Fruit fly (Drosophila melanogaster) whole organism, embryonic: ENCODE measurements around the gene CG10470.

Experiments used
- ATbp ChIP-seq: fragments of 200-800 bp; sonication (Bioruptor generic); optimal IDR thresholded peaks from 2 replicates; lab custom pipeline; 2017; ENCODE audit warnings: missing biosample characterization, mild to moderate bottlenecking, missing genetic modification characterization, missing genetic modification reagents
- C15 ChIP-seq: fragments of 200-800 bp; sonication (Bioruptor generic); IDR thresholded peaks from 3 replicates; pipeline ENCODE4 v1.3.6; 2022; ENCODE audit warnings: missing biosample characterization, missing genetic modification characterization
- CG12155 ChIP-seq: fragments of 200-800 bp; sonication (Bioruptor generic); optimal IDR thresholded peaks from 3 replicates; lab custom pipeline; 2016; ENCODE audit warnings: missing biosample characterization, missing genetic modification characterization
- CG13123 ChIP-seq: fragments of 200-800 bp; sonication (Bioruptor generic); optimal IDR thresholded peaks from 2 replicates; lab custom pipeline; 2016; ENCODE audit warnings: missing biosample characterization, missing genetic modification characterization
- CG13624 ChIP-seq: fragments of 200-800 bp; sonication (Bioruptor generic); optimal IDR thresholded peaks from 2 replicates; lab custom pipeline; 2016; ENCODE audit warnings: missing biosample characterization, missing genetic modification characterization
- CG14860 ChIP-seq: fragments of 200-800 bp; sonication (Bioruptor generic); IDR thresholded peaks from 3 replicates; pipeline ENCODE4 v1.3.6; 2022; ENCODE audit warnings: missing biosample characterization, missing genetic modification characterization; ENCODE audit not compliant: partially characterized antibody
- CG14965 ChIP-seq: fragments of 200-800 bp; sonication (Bioruptor generic); optimal IDR thresholded peaks from 2 replicates; lab custom pipeline; 2016; ENCODE audit warnings: missing biosample characterization, missing genetic modification characterization, borderline replicate concordance
- CG15696 ChIP-seq: fragments of 200-800 bp; sonication (Bioruptor generic); optimal IDR thresholded peaks from 2 replicates; lab custom pipeline; 2019; ENCODE audit warnings: missing biosample characterization, mild to moderate bottlenecking, missing genetic modification characterization, moderate library complexity
- CG16779 ChIP-seq: fragments of 200-800 bp; sonication (Bioruptor generic); IDR thresholded peaks from 2 replicates; pipeline ENCODE4 v1.3.6; 2022; ENCODE audit warnings: missing biosample characterization, missing genetic modification characterization
- CG17361 ChIP-seq: fragments of 200-800 bp; sonication (Bioruptor generic); IDR thresholded peaks from 3 replicates; pipeline ENCODE4 v1.3.6; 2022; ENCODE audit warnings: missing biosample characterization, missing genetic modification characterization
- CG1832 ChIP-seq: fragments of 200-800 bp; sonication (Bioruptor generic); optimal IDR thresholded peaks from 2 replicates; lab custom pipeline; 2017; ENCODE audit warnings: missing biosample characterization, mild to moderate bottlenecking, missing genetic modification characterization, inconsistent platforms
- CG34422 ChIP-seq: fragments of 200-800 bp; sonication (Bioruptor generic); IDR thresholded peaks from 3 replicates; pipeline ENCODE4 v1.3.6; 2022; ENCODE audit warnings: missing biosample characterization, missing genetic modification characterization
- CG4360 ChIP-seq: fragments of 200-800 bp; sonication (Bioruptor generic); IDR thresholded peaks from 2 replicates; pipeline ENCODE4 v1.3.6; 2022; ENCODE audit warnings: missing biosample characterization, missing genetic modification characterization
- CG4617 ChIP-seq: fragments of 200-800 bp; sonication (Bioruptor generic); optimal IDR thresholded peaks from 3 replicates; lab custom pipeline; 2016; ENCODE audit warnings: missing biosample characterization, missing genetic modification characterization, borderline replicate concordance
- CG5180 ChIP-seq: fragments of 200-800 bp; sonication (Bioruptor generic); optimal IDR thresholded peaks from 3 replicates; lab custom pipeline; 2017; ENCODE audit warnings: missing biosample characterization, missing genetic modification characterization, mild to moderate bottlenecking, moderate library complexity, missing genetic modification reagents
- CG7556 ChIP-seq: fragments of 200-800 bp; sonication (Bioruptor generic); optimal IDR thresholded peaks from 2 replicates; lab custom pipeline; 2017; ENCODE audit warnings: missing biosample characterization, mild to moderate bottlenecking, missing genetic modification characterization
- CG7987 ChIP-seq: fragments of 200-800 bp; sonication (Bioruptor generic); optimal IDR thresholded peaks from 2 replicates; lab custom pipeline; 2018; ENCODE audit warnings: missing biosample characterization, mild to moderate bottlenecking, missing genetic modification characterization, moderate library complexity
- CG8765 ChIP-seq: fragments of 200-800 bp; sonication (Bioruptor generic); IDR thresholded peaks from 2 replicates; pipeline ENCODE4 v1.3.6; 2022; ENCODE audit warnings: missing biosample characterization, missing genetic modification characterization
- Camta ChIP-seq: fragments of 200-800 bp; sonication (Bioruptor generic); optimal IDR thresholded peaks from 2 replicates; lab custom pipeline; 2016; ENCODE audit warnings: missing biosample characterization, missing genetic modification characterization
- Chrac-16 ChIP-seq: fragments of 200-800 bp; sonication (Bioruptor generic); optimal IDR thresholded peaks from 3 replicates; lab custom pipeline; 2016; ENCODE audit warnings: missing biosample characterization, missing genetic modification characterization
- Dek ChIP-seq: fragments of 200-800 bp; sonication (Bioruptor generic); optimal IDR thresholded peaks from 3 replicates; lab custom pipeline; 2019; ENCODE audit warnings: missing biosample characterization, mild to moderate bottlenecking, missing genetic modification characterization, moderate library complexity
- E2f1 ChIP-seq: fragments of 200-800 bp; sonication (Bioruptor generic); IDR thresholded peaks from 2 replicates; pipeline ENCODE4 v1.3.6; 2022; ENCODE audit warnings: missing biosample characterization, missing genetic modification characterization
- HLHmδ ChIP-seq: fragments of 200-800 bp; sonication (Bioruptor generic); optimal IDR thresholded peaks from 2 replicates; lab custom pipeline; 2018; ENCODE audit warnings: missing biosample characterization, mild to moderate bottlenecking, missing genetic modification characterization, moderate library complexity
- Hr39 ChIP-seq: fragments of >200 bp; optimal IDR thresholded peaks from 2 replicates; lab custom pipeline; 2017
- NC2α ChIP-seq: fragments of 200-800 bp; sonication (Bioruptor generic); optimal IDR thresholded peaks from 2 replicates; lab custom pipeline; 2016; ENCODE audit warnings: missing biosample characterization, missing genetic modification characterization
- Nf-YC ChIP-seq: fragments of 200-800 bp; optimal IDR thresholded peaks from 3 replicates; lab custom pipeline; 2019; ENCODE audit warnings: missing biosample characterization, mild to moderate bottlenecking, missing genetic modification characterization, moderate library complexity
- Taf1 ChIP-seq: fragments of 200-800 bp; sonication (Bioruptor generic); IDR thresholded peaks from 2 replicates; pipeline ENCODE4 v1.3.6; 2022; ENCODE audit warnings: missing biosample characterization, missing genetic modification characterization
- ab ChIP-seq: fragments of 200-800 bp; sonication (Bioruptor generic); optimal IDR thresholded peaks from 2 replicates; lab custom pipeline; 2016; ENCODE audit warnings: missing biosample characterization, missing genetic modification characterization
- amos ChIP-seq: fragments of 200-800 bp; sonication (Bioruptor generic); IDR thresholded peaks from 2 replicates; pipeline ENCODE4 v1.3.6; 2022; ENCODE audit warnings: missing biosample characterization, missing genetic modification characterization; ENCODE audit not compliant: partially characterized antibody
- btn ChIP-seq: fragments of 200-800 bp; sonication (Bioruptor generic); optimal IDR thresholded peaks from 2 replicates; lab custom pipeline; 2016; ENCODE audit warnings: missing biosample characterization, missing genetic modification characterization
- chm ChIP-seq: fragments of 200-800 bp; sonication (Bioruptor generic); IDR thresholded peaks from 2 replicates; pipeline ENCODE4 v1.3.6; 2022; ENCODE audit warnings: missing biosample characterization, missing genetic modification characterization
- croc ChIP-seq: fragments of 200-800 bp; sonication (Bioruptor generic); conservative IDR thresholded peaks from 3 replicates; pipeline ENCODE4 v1.3.6; 2022; ENCODE audit warnings: missing biosample characterization, missing genetic modification characterization
- ewg ChIP-seq: fragments of 200-800 bp; sonication (Bioruptor generic); optimal IDR thresholded peaks from 3 replicates; lab custom pipeline; 2017; ENCODE audit warnings: mild to moderate bottlenecking, missing biosample characterization, missing genetic modification reagents, missing genetic modification characterization
- eyg ChIP-seq: fragments of 200-800 bp; sonication (Bioruptor generic); optimal IDR thresholded peaks from 3 replicates; lab custom pipeline; 2016; ENCODE audit warnings: missing biosample characterization, missing genetic modification characterization
- ind ChIP-seq: fragments of 200-800 bp; sonication (Bioruptor generic); optimal IDR thresholded peaks from 3 replicates; lab custom pipeline; 2016; ENCODE audit warnings: missing biosample characterization, missing genetic modification characterization
- jumu ChIP-seq: fragments of 200-800 bp; sonication (Bioruptor generic); optimal IDR thresholded peaks from 3 replicates; lab custom pipeline; 2016; ENCODE audit warnings: missing biosample characterization, missing genetic modification characterization
- lbe ChIP-seq: fragments of 200-800 bp; sonication (Bioruptor generic); optimal IDR thresholded peaks from 2 replicates; lab custom pipeline; 2016; ENCODE audit warnings: missing biosample characterization, mild to moderate bottlenecking, missing genetic modification characterization
- lmd ChIP-seq: fragments of 200-800 bp; sonication (Bioruptor generic); IDR thresholded peaks from 2 replicates; pipeline ENCODE4 v1.3.6; 2022; ENCODE audit warnings: missing biosample characterization, missing genetic modification characterization
- maf-S ChIP-seq: fragments of 200-800 bp; sonication (Bioruptor generic); optimal IDR thresholded peaks from 2 replicates; lab custom pipeline; 2016; ENCODE audit warnings: missing biosample characterization, missing genetic modification characterization
- nom ChIP-seq: fragments of 200-800 bp; sonication (Bioruptor generic); optimal IDR thresholded peaks from 2 replicates; lab custom pipeline; 2017; ENCODE audit warnings: missing biosample characterization, missing genetic modification characterization, mild to moderate bottlenecking, moderate library complexity, missing genetic modification reagents
- onecut ChIP-seq: fragments of 200-800 bp; sonication (Bioruptor generic); IDR thresholded peaks from 2 replicates; pipeline ENCODE4 v1.3.6; 2022; ENCODE audit warnings: missing biosample characterization, missing genetic modification characterization
- otp ChIP-seq: fragments of 200-800 bp; sonication (Bioruptor generic); IDR thresholded peaks from 3 replicates; pipeline ENCODE4, ENCODE4 v1.3.6; 2022; ENCODE audit warnings: missing biosample characterization, missing genetic modification characterization
- peb ChIP-seq: fragments of 200-800 bp; sonication (Bioruptor generic); IDR thresholded peaks from 2 replicates; pipeline ENCODE4 v1.3.6; 2022; ENCODE audit warnings: missing biosample characterization, missing genetic modification characterization
- psq ChIP-seq: fragments of 200-800 bp; sonication (Bioruptor generic); optimal IDR thresholded peaks from 2 replicates; lab custom pipeline; 2017; ENCODE audit warnings: missing biosample characterization, missing genetic modification characterization
- schlank ChIP-seq: fragments of 200-800 bp; sonication (Bioruptor generic); optimal IDR thresholded peaks from 2 replicates; lab custom pipeline; 2018; ENCODE audit warnings: missing biosample characterization, mild to moderate bottlenecking, missing genetic modification characterization
- scrt ChIP-seq: fragments of 200-800 bp; sonication (Bioruptor generic); optimal IDR thresholded peaks from 2 replicates; lab custom pipeline; 2018; ENCODE audit warnings: missing biosample characterization, mild to moderate bottlenecking, missing genetic modification characterization, moderate library complexity
- sens ChIP-seq: fragments of 200-800 bp; sonication (Bioruptor generic); peaks from one replicate; lab custom pipeline; 2016; ENCODE audit warnings: missing biosample characterization, missing genetic modification characterization
- sr ChIP-seq: fragments of 200-800 bp; sonication (Bioruptor generic); IDR thresholded peaks from 3 replicates; pipeline ENCODE4 v1.3.6; 2022; ENCODE audit warnings: missing biosample characterization, missing genetic modification characterization
- tll ChIP-seq, 2 experiments: fragments of 200-800 bp in 1 of 2; fragments of >200 bp in 1 of 2; sonication (Bioruptor generic) in 1 of 2; optimal IDR thresholded peaks; 2 replicates each; lab custom pipeline; 2017 to 2019; ENCODE audit warnings: missing biosample characterization in 2 of 2, missing genetic modification characterization in 2 of 2, mild to moderate bottlenecking in 1 of 2, moderate library complexity in 1 of 2
- wdn ChIP-seq: fragments of 200-800 bp; sonication (Bioruptor generic); IDR thresholded peaks from 2 replicates; pipeline ENCODE4 v1.3.6; 2022; ENCODE audit warnings: missing biosample characterization, missing genetic modification characterization
- zen2 ChIP-seq: fragments of 200-800 bp; sonication (Bioruptor generic); IDR thresholded peaks from 3 replicates; pipeline ENCODE4 v1.3.6; 2022; ENCODE audit warnings: missing biosample characterization, missing genetic modification characterization; ENCODE audit not compliant: partially characterized antibody

Gene CG10470

dm6 chr2L:19009130-19009529 lies 39.7 kb upstream of the CG10470 start, which contains the start of gene RpL30 (continued):
- TF ChIP-seq onecut (GFP tag; lab: Robert Waterston, UW) (peak; percentile 91), btn (GFP tag; lab: Kevin White, UChicago) (peak; percentile 92), HLHmδ (GFP tag; lab: Kevin White, UChicago) (peak; percentile 99), C15 (GFP tag; lab: Robert Waterston, UW) (peak; percentile 85; the same call in 2 of the 3 replicates), peb (GFP tag; lab: Robert Waterston, UW) (peak; percentile 42; the same call in 1 of the 2 replicates), CG17361 (GFP tag; lab: Robert Waterston, UW) (peak; percentile 78), maf-S (GFP tag; lab: Kevin White, UChicago) (peak; percentile 90), CG8765 (GFP tag; lab: Robert Waterston, UW) (peak; percentile 70), schlank (peak; percentile 92), CG14965 (peak; percentile 85), jumu (GFP tag; lab: Kevin White, UChicago) (peak; percentile 83), E2f1 (GFP tag; lab: Robert Waterston, UW) (peak; percentile 75), lbe (GFP tag; lab: Kevin White, UChicago) (peak; percentile 87), eyg (peak; percentile 86), CG4360 (GFP tag; lab: Robert Waterston, UW) (peak; percentile 70), nom (GFP tag; lab: Kevin White, UChicago) (peak; percentile 95), CG5180 (GFP tag; lab: Kevin White, UChicago) (peak; percentile 70), Hr39 (lab: Kevin White, UChicago) (no peak), lmd (peak; percentile 72), CG4617 (GFP tag; lab: Kevin White, UChicago) (peak; percentile 79), sens (peak; percentile 97), wdn (peak; percentile 85), CG7987 (peak; percentile 98), tll (GFP tag; optimal IDR thresholded peaks at IDR 0.05; lab: Kevin White, UChicago) (peak in 1 of 2 experiments; percentile 23), scrt (peak; percentile 92), amos (peak; percentile 69), ab (GFP tag; lab: Kevin White, UChicago) (peak; percentile 35), CG13624 (peak; percentile 95), zen2 (GFP tag; lab: Robert Waterston, UW) (no peak), CG12155 (peak; percentile 68), croc (GFP tag; lab: Robert Waterston, UW) (peak; percentile 66; the same call in 2 of the 3 replicates), ind (GFP tag; lab: Kevin White, UChicago) (peak; percentile 62), CG7556 (GFP tag; lab: Kevin White, UChicago) (peak; percentile 82), ATbp (peak; percentile 91), CG15696 (peak; percentile 59), NC2α (GFP tag; lab: Kevin White, UChicago) (peak; percentile 91), chm (GFP tag; lab: Robert Waterston, UW) (peak; percentile 96), ewg (GFP tag; lab: Kevin White, UChicago) (peak; percentile 84), CG1832 (GFP tag; lab: Kevin White, UChicago) (no peak), Dek (tag; lab: Kevin White, UChicago) (peak; percentile 87), CG13123 (GFP tag; lab: Kevin White, UChicago) (peak; percentile 82), Camta (GFP tag; lab: Kevin White, UChicago) (peak; percentile 87), psq (GFP tag; lab: Kevin White, UChicago) (peak; percentile 79), CG14860 (no peak), Chrac-16 (peak; percentile 67), CG16779 (GFP tag; lab: Robert Waterston, UW) (peak; percentile 91), CG34422 (GFP tag; lab: Robert Waterston, UW) (peak; percentile 90), Taf1 (GFP tag; lab: Robert Waterston, UW) (peak; percentile 37; the same call in 1 of the 2 replicates), sr (GFP tag; lab: Robert Waterston, UW) (peak; percentile 89), Nf-YC (tag; lab: Kevin White, UChicago) (peak; percentile 73), otp (peak; percentile 94)
